Fruit fly (Drosophila melanogaster) whole organism, embryonic: Measurements from ENCODE around the gene uncNacbeta.

Experiments used
- Bgb ChIP-seq: fragments of 200-800 bp; sonication (Bioruptor generic); IDR thresholded peaks from 2 replicates; pipeline ENCODE4 v1.3.6; 2022; ENCODE audit warnings: missing biosample characterization, missing genetic modification characterization; ENCODE audit not compliant: partially characterized antibody
- Bteb2 ChIP-seq: fragments of 200-800 bp; sonication (Bioruptor generic); optimal IDR thresholded peaks from 2 replicates; lab custom pipeline; 2016; ENCODE audit warnings: missing biosample characterization, missing genetic modification characterization
- CG10267 ChIP-seq: fragments of 200-800 bp; sonication (Bioruptor generic); optimal IDR thresholded peaks from 2 replicates; lab custom pipeline; 2018; ENCODE audit warnings: missing biosample characterization, mild to moderate bottlenecking, missing genetic modification characterization, moderate library complexity
- CG15011 ChIP-seq: fragments of 200-800 bp; sonication (Bioruptor generic); optimal IDR thresholded peaks from 3 replicates; lab custom pipeline; 2018; ENCODE audit warnings: missing biosample characterization, mild to moderate bottlenecking, missing genetic modification characterization
- CG15601 ChIP-seq: fragments of 200-800 bp; sonication (Bioruptor generic); optimal IDR thresholded peaks from 3 replicates; lab custom pipeline; 2019; ENCODE audit warnings: missing biosample characterization, mild to moderate bottlenecking, missing genetic modification characterization, moderate library complexity
- CG2199 ChIP-seq: fragments of 200-800 bp; sonication (Bioruptor generic); IDR thresholded peaks from 3 replicates; pipeline ENCODE4 v1.3.6; 2022; ENCODE audit warnings: missing biosample characterization, missing genetic modification characterization
- CG2202 ChIP-seq: fragments of 200-800 bp; sonication (Bioruptor generic); optimal IDR thresholded peaks from 2 replicates; lab custom pipeline; 2018; ENCODE audit warnings: missing biosample characterization, mild to moderate bottlenecking, missing genetic modification characterization
- CG30431 ChIP-seq: fragments of 200-800 bp; sonication (Bioruptor generic); optimal IDR thresholded peaks from 2 replicates; lab custom pipeline; 2017; ENCODE audit warnings: missing biosample characterization, missing genetic modification characterization
- CG31365 ChIP-seq: fragments of 200-800 bp; sonication (Bioruptor generic); optimal IDR thresholded peaks from 2 replicates; lab custom pipeline; 2018; ENCODE audit warnings: missing biosample characterization, mild to moderate bottlenecking, missing genetic modification characterization
- CG32767 ChIP-seq: fragments of 200-800 bp; sonication (Bioruptor generic); IDR thresholded peaks from 2 replicates; pipeline ENCODE4 v1.3.6; 2022; ENCODE audit warnings: missing biosample characterization, missing genetic modification characterization
- CG32772 ChIP-seq: fragments of 200-800 bp; sonication (Bioruptor generic); IDR thresholded peaks from 2 replicates; pipeline ENCODE4 v1.3.6; 2022; ENCODE audit warnings: missing biosample characterization, missing genetic modification characterization
- CG3281 ChIP-seq: fragments of 200-800 bp; sonication (Bioruptor generic); optimal IDR thresholded peaks from 3 replicates; lab custom pipeline; 2017; ENCODE audit warnings: missing biosample characterization, mild to moderate bottlenecking, missing genetic modification characterization
- CG4328 ChIP-seq: fragments of 200-800 bp; sonication (Bioruptor generic); optimal IDR thresholded peaks from 3 replicates; lab custom pipeline; 2017; ENCODE audit warnings: missing biosample characterization, missing genetic modification reagents, missing genetic modification characterization
- CG4360 ChIP-seq: fragments of 200-800 bp; sonication (Bioruptor generic); IDR thresholded peaks from 2 replicates; pipeline ENCODE4 v1.3.6; 2022; ENCODE audit warnings: missing biosample characterization, missing genetic modification characterization
- CG5180 ChIP-seq: fragments of 200-800 bp; sonication (Bioruptor generic); optimal IDR thresholded peaks from 3 replicates; lab custom pipeline; 2017; ENCODE audit warnings: missing biosample characterization, missing genetic modification characterization, mild to moderate bottlenecking, moderate library complexity, missing genetic modification reagents
- CG6175 ChIP-seq: fragments of 200-800 bp; sonication (Bioruptor generic); IDR thresholded peaks from 3 replicates; pipeline ENCODE4 v1.3.6; 2022; ENCODE audit warnings: missing biosample characterization, missing genetic modification characterization
- CG6254 ChIP-seq: fragments of 200-800 bp; sonication (Bioruptor generic); optimal IDR thresholded peaks from 3 replicates; lab custom pipeline; 2017; ENCODE audit warnings: mild to moderate bottlenecking, missing biosample characterization, missing genetic modification reagents, missing genetic modification characterization
- CG7745 ChIP-seq: fragments of 200-800 bp; sonication (Bioruptor generic); optimal IDR thresholded peaks from 2 replicates; lab custom pipeline; 2018; ENCODE audit warnings: missing biosample characterization, mild to moderate bottlenecking, missing genetic modification characterization, moderate library complexity
- CG8478 ChIP-seq: fragments of >200 bp; optimal IDR thresholded peaks from 2 replicates; lab custom pipeline; 2018
- CG8924 ChIP-seq: fragments of 200-800 bp; optimal IDR thresholded peaks from 3 replicates; lab custom pipeline; 2019; ENCODE audit warnings: missing biosample characterization, mild to moderate bottlenecking, missing genetic modification characterization, moderate library complexity
- CG9727 ChIP-seq: fragments of 200-800 bp; sonication (Bioruptor generic); optimal IDR thresholded peaks from 3 replicates; lab custom pipeline; 2017; ENCODE audit warnings: missing biosample characterization, mild to moderate bottlenecking, missing genetic modification characterization
- D19A ChIP-seq: fragments of 200-800 bp; optimal IDR thresholded peaks from 3 replicates; lab custom pipeline; 2019; ENCODE audit warnings: missing biosample characterization, mild to moderate bottlenecking, missing genetic modification characterization, moderate library complexity
- D19B ChIP-seq: fragments of 200-800 bp; sonication (Bioruptor generic); optimal IDR thresholded peaks from 2 replicates; lab custom pipeline; 2017; ENCODE audit warnings: missing biosample characterization, mild to moderate bottlenecking, missing genetic modification characterization
- Hr3 ChIP-seq: fragments of 200-800 bp; sonication (Bioruptor generic); optimal IDR thresholded peaks from 3 replicates; lab custom pipeline; 2016; ENCODE audit warnings: missing biosample characterization, missing genetic modification characterization
- Hr51 ChIP-seq, 2 experiments: fragments of 200-800 bp; sonication (Bioruptor generic); optimal IDR thresholded peaks; 2 replicates in 1 of 2; 3 replicates in 1 of 2; lab custom pipeline; 2016 to 2018; ENCODE audit warnings: missing biosample characterization in 2 of 2, missing genetic modification characterization in 2 of 2, mild to moderate bottlenecking in 1 of 2, moderate library complexity in 1 of 2
- Hr78 ChIP-seq, 2 experiments: fragments of 200-800 bp in 1 of 2; fragments of >200 bp in 1 of 2; sonication (Bioruptor generic) in 1 of 2; optimal IDR thresholded peaks; 2 replicates each; lab custom pipeline; 2017 to 2019; ENCODE audit warnings: missing biosample characterization in 2 of 2, missing genetic modification characterization in 2 of 2, mild to moderate bottlenecking in 1 of 2, moderate library complexity in 1 of 2
- Mrtf ChIP-seq: fragments of 200-800 bp; sonication (Bioruptor generic); IDR thresholded peaks from 3 replicates; pipeline ENCODE4 v1.3.6; 2022; ENCODE audit warnings: missing biosample characterization, missing genetic modification characterization
- Sry-β ChIP-seq: fragments of 200-800 bp; sonication (Bioruptor generic); optimal IDR thresholded peaks from 2 replicates; lab custom pipeline; 2018; ENCODE audit warnings: missing biosample characterization, mild to moderate bottlenecking, missing genetic modification characterization, moderate library complexity
- Trl ChIP-seq, 3 experiments: fragments of >200 bp in 2 of 3; fragments of 200-800 bp in 1 of 3; sonication (Bioruptor generic) in 1 of 3; optimal IDR thresholded peaks; 2 replicates in 1 of 3; 3 replicates in 2 of 3; lab custom pipeline; 2016 to 2017; ENCODE audit warnings: missing biosample characterization in 1 of 3, missing genetic modification characterization in 1 of 3
- ash1 ChIP-seq: fragments of 200-800 bp; sonication (Bioruptor generic); optimal IDR thresholded peaks from 2 replicates; lab custom pipeline; 2018; ENCODE audit warnings: missing biosample characterization, mild to moderate bottlenecking, missing genetic modification characterization
- ci ChIP-seq: fragments of 200-800 bp; sonication (Bioruptor generic); IDR thresholded peaks from 3 replicates; pipeline ENCODE4 v1.3.6; 2022; ENCODE audit warnings: missing biosample characterization, missing genetic modification characterization
- croc ChIP-seq: fragments of 200-800 bp; sonication (Bioruptor generic); conservative IDR thresholded peaks from 3 replicates; pipeline ENCODE4 v1.3.6; 2022; ENCODE audit warnings: missing biosample characterization, missing genetic modification characterization
- emc ChIP-seq: fragments of 200-800 bp; sonication (Bioruptor generic); optimal IDR thresholded peaks from 2 replicates; lab custom pipeline; 2016; ENCODE audit warnings: missing biosample characterization, missing genetic modification characterization
- esg ChIP-seq: fragments of 200-800 bp; sonication (Bioruptor generic); conservative IDR thresholded peaks from 2 replicates; pipeline ENCODE4 v1.3.6; 2022; ENCODE audit warnings: missing biosample characterization, missing genetic modification characterization
- fru ChIP-seq: fragments of >200 bp; optimal IDR thresholded peaks from 2 replicates; lab custom pipeline; 2017
- gce ChIP-seq: fragments of 200-800 bp; sonication (Bioruptor generic); IDR thresholded peaks from 3 replicates; pipeline ENCODE4 v1.3.6; 2022; ENCODE audit warnings: missing biosample characterization, missing genetic modification characterization
- hbn ChIP-seq: fragments of 200-800 bp; sonication (Bioruptor generic); IDR thresholded peaks from 2 replicates; pipeline ENCODE4 v1.3.6; 2022; ENCODE audit warnings: missing biosample characterization, missing genetic modification characterization; ENCODE audit not compliant: partially characterized antibody
- kah ChIP-seq: fragments of 200-800 bp; sonication (Bioruptor generic); optimal IDR thresholded peaks from 2 replicates; lab custom pipeline; 2018; ENCODE audit warnings: missing biosample characterization, mild to moderate bottlenecking, missing genetic modification characterization
- p53 ChIP-seq: fragments of 200-800 bp; sonication (Bioruptor generic); optimal IDR thresholded peaks from 2 replicates; lab custom pipeline; 2016; ENCODE audit warnings: missing biosample characterization, missing genetic modification characterization
- pita ChIP-seq: fragments of 200-800 bp; sonication (Bioruptor generic); optimal IDR thresholded peaks from 2 replicates; lab custom pipeline; 2017; ENCODE audit warnings: missing biosample characterization, mild to moderate bottlenecking, missing genetic modification characterization
- repo ChIP-seq: fragments of 200-800 bp; sonication (Bioruptor generic); optimal IDR thresholded peaks from 2 replicates; lab custom pipeline; 2016; ENCODE audit warnings: missing biosample characterization, missing genetic modification characterization
- sima ChIP-seq: fragments of 200-800 bp; sonication (Bioruptor generic); optimal IDR thresholded peaks from 2 replicates; lab custom pipeline; 2016; ENCODE audit warnings: missing biosample characterization, missing genetic modification characterization
- slbo ChIP-seq: fragments of 200-800 bp; sonication (Bioruptor generic); IDR thresholded peaks from 2 replicates; pipeline ENCODE4 v1.3.6; 2022; ENCODE audit warnings: missing biosample characterization, missing genetic modification characterization
- slp2 ChIP-seq: fragments of 200-800 bp; sonication (Bioruptor generic); optimal IDR thresholded peaks from 2 replicates; lab custom pipeline; 2016; ENCODE audit warnings: missing biosample characterization, missing genetic modification characterization
- stwl ChIP-seq: fragments of 200-800 bp; sonication (Bioruptor generic); optimal IDR thresholded peaks from 3 replicates; lab custom pipeline; 2018; ENCODE audit warnings: missing biosample characterization, mild to moderate bottlenecking, missing genetic modification characterization, moderate library complexity
- sug ChIP-seq: fragments of 200-800 bp; optimal IDR thresholded peaks from 2 replicates; lab custom pipeline; 2019; ENCODE audit warnings: missing biosample characterization, mild to moderate bottlenecking, missing genetic modification characterization, moderate library complexity
- tll ChIP-seq, 2 experiments: fragments of 200-800 bp in 1 of 2; fragments of >200 bp in 1 of 2; sonication (Bioruptor generic) in 1 of 2; optimal IDR thresholded peaks; 2 replicates each; lab custom pipeline; 2017 to 2019; ENCODE audit warnings: missing biosample characterization in 2 of 2, missing genetic modification characterization in 2 of 2, mild to moderate bottlenecking in 1 of 2, moderate library complexity in 1 of 2
- trem ChIP-seq: fragments of 200-800 bp; optimal IDR thresholded peaks from 3 replicates; lab custom pipeline; 2019; ENCODE audit warnings: missing biosample characterization, mild to moderate bottlenecking, missing genetic modification characterization, moderate library complexity
- twi ChIP-seq: fragments of 200-800 bp; optimal IDR thresholded peaks from 2 replicates; lab custom pipeline; 2019; ENCODE audit warnings: missing biosample characterization, mild to moderate bottlenecking, missing genetic modification characterization, moderate library complexity

uncNacbeta gene

DNA sequence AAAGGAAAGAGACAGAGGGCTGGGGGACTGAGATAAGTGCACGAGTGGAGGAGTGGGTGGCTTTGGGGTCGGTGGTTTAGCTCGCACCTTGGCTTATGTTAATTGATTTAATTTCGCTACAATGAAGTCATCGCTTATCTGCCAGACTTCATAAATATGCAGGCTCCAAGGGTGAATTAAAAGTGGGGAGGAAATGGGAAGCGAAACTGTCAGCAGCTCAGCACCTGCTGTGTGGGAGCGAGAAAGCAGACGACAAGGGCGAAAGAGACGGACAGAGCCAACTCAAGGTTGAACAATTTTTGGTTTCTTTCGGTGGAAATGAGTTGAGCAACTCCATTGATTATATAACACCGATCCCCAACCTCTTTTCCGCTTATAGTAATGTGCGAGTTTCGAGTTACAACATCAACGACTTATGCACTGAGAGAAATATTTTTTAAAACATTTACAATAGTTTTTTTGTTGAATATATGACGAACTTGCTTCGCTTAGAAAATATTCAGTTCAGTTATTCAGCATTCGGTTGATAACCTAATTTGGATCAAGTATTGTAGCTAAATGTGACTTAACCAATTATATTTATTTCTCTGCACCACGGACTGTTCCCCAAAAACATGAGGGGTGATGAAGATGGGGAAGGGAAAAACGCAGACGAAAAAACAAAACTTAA lies 43.2 kb downstream of the uncNacbeta start (continued):
- TF ChIP-seq ash1 (GFP tag; lab: Kevin White, UChicago) (no peak), sug (tag; lab: Kevin White, UChicago) (peak; percentile 36), slp2 (peak; percentile 64), p53 (GFP tag; lab: Kevin White, UChicago) (peak; percentile 53), CG8478 (lab: Kevin White, UChicago) (no peak), CG6254 (GFP tag; lab: Kevin White, UChicago) (peak; percentile 56), Mrtf (GFP tag; lab: Robert Waterston, UW) (peak; percentile 71), CG5180 (GFP tag; lab: Kevin White, UChicago) (peak; percentile 52), CG2199 (peak; percentile 48; the same call in 2 of the 3 replicates), Hr78 (GFP tag; optimal IDR thresholded peaks at IDR 0.05; lab: Kevin White, UChicago) (peak in 1 of 2 experiments; percentile 80), CG7745 (tag; lab: Kevin White, UChicago) (no peak), slbo (peak; percentile 62), CG15011 (no peak), tll (GFP tag; optimal IDR thresholded peaks at IDR 0.05; lab: Kevin White, UChicago) (no peak), CG30431 (GFP tag; lab: Kevin White, UChicago) (peak; percentile 84), D19B (GFP tag; lab: Kevin White, UChicago) (no peak), CG4328 (no peak), twi (tag; lab: Kevin White, UChicago) (peak; percentile 77), hbn (GFP tag; lab: Robert Waterston, UW) (no peak), esg (peak; percentile 79), CG6175 (GFP tag; lab: Robert Waterston, UW) (no peak), CG10267 (tag; lab: Kevin White, UChicago) (peak; percentile 86), CG32772 (GFP tag; lab: Robert Waterston, UW) (peak; percentile 73), fru (lab: Kevin White, UChicago) (no peak), stwl (tag; lab: Kevin White, UChicago) (peak; percentile 9), emc (GFP tag; lab: Kevin White, UChicago) (no peak), trem (peak; percentile 57), CG31365 (tag; lab: Kevin White, UChicago) (no peak), kah (GFP tag; lab: Kevin White, UChicago) (peak; percentile 67), CG3281 (peak; percentile 25), Hr51 (GFP tag; optimal IDR thresholded peaks at IDR 0.05; lab: Kevin White, UChicago) (peak; percentile 73 to 95), gce (GFP tag; lab: Robert Waterston, UW) (peak; percentile 72; the same call in 1 of the 3 replicates), Trl (optimal IDR thresholded peaks at IDR 0.05; lab: Kevin White, UChicago) (no peak), Trl (GFP tag; optimal IDR thresholded peaks at IDR 0.05; lab: Kevin White, UChicago) (peak; percentile 89), D19A (tag; lab: Kevin White, UChicago) (peak; percentile 91), Bteb2 (GFP tag; lab: Kevin White, UChicago) (peak; percentile 65), CG32767 (GFP tag; lab: Robert Waterston, UW) (peak; percentile 80), CG9727 (GFP tag; lab: Kevin White, UChicago) (peak; percentile 90), pita (no peak), CG15601 (peak; percentile 87), CG8924 (tag; lab: Kevin White, UChicago) (peak; percentile 92), Hr3 (GFP tag; lab: Kevin White, UChicago) (peak; percentile 77), sima (GFP tag; lab: Kevin White, UChicago) (peak; percentile 29), Bgb (no peak), CG4360 (GFP tag; lab: Robert Waterston, UW) (no peak), repo (peak; percentile 76), CG2202 (tag; lab: Kevin White, UChicago) (peak; percentile 81), ci (GFP tag; lab: Robert Waterston, UW) (peak; percentile 94), croc (GFP tag; lab: Robert Waterston, UW) (peak; percentile 78), Sry-β (GFP tag; lab: Kevin White, UChicago) (no peak)
